Fruit fly (Drosophila melanogaster) whole organism, wandering third instar larva: Measurements from ENCODE around the gene Polr2B.

Source experiments
- Abd-B ChIP-seq: fragments of >200 bp; optimal IDR thresholded peaks from 2 replicates; lab custom pipeline; 2017; ENCODE audit warnings: missing biosample characterization, missing genetic modification characterization
- CG32264 ChIP-seq: fragments of 200-800 bp; sonication (Bioruptor generic); optimal IDR thresholded peaks from 2 replicates; lab custom pipeline; 2016; ENCODE audit warnings: missing biosample characterization, missing genetic modification characterization
- CG9705 ChIP-seq: fragments of 200-800 bp; sonication (Bioruptor generic); optimal IDR thresholded peaks from 2 replicates; lab custom pipeline; 2018; ENCODE audit warnings: missing biosample characterization, mild to moderate bottlenecking, missing genetic modification characterization
- CrebA ChIP-seq: fragments of 200-800 bp; sonication (Bioruptor generic); optimal IDR thresholded peaks from 2 replicates; lab custom pipeline; 2016; ENCODE audit warnings: missing biosample characterization, mild to moderate bottlenecking, missing genetic modification characterization, borderline replicate concordance
- Dfd ChIP-seq: fragments of >200 bp; optimal IDR thresholded peaks from 2 replicates; lab custom pipeline; 2017; ENCODE audit warnings: missing biosample characterization, missing genetic modification characterization
- Dif ChIP-seq: fragments of 200-275, 200-300 bp; sonication (Bioruptor generic); optimal IDR thresholded peaks from 2 replicates; lab custom pipeline; 2018; ENCODE audit warnings: missing biosample characterization, missing genetic modification characterization; ENCODE audit not compliant: partially characterized antibody
- GATAd ChIP-seq: sonication (Bioruptor generic); optimal IDR thresholded peaks from 2 replicates; lab custom pipeline; 2016; ENCODE audit warnings: missing biosample characterization, missing genetic modification characterization
- Hr78 ChIP-seq: fragments of >200 bp; optimal IDR thresholded peaks from 2 replicates; lab custom pipeline; 2017; ENCODE audit warnings: missing biosample characterization, missing genetic modification characterization
- Hr83 ChIP-seq: fragments of 200-300 bp; sonication (Bioruptor generic); optimal IDR thresholded peaks from 2 replicates; lab custom pipeline; 2016; ENCODE audit warnings: missing biosample characterization, mild to moderate bottlenecking, missing genetic modification characterization, moderate library complexity; ENCODE audit not compliant: poor library complexity, severe bottlenecking
- Jra ChIP-seq: sonication (Bioruptor generic); optimal IDR thresholded peaks from 2 replicates; lab custom pipeline; 2016; ENCODE audit warnings: missing biosample characterization, missing genetic modification characterization
- N ChIP-seq: fragments of >200 bp; optimal IDR thresholded peaks from 2 replicates; lab custom pipeline; 2018; ENCODE audit warnings: missing biosample characterization, missing external identifiers, missing genetic modification characterization
- Rel ChIP-seq, 2 experiments: fragments of 200-800 bp; sonication (Bioruptor generic) in 1 of 2; optimal IDR thresholded peaks; 2 replicates in 1 of 2; 3 replicates in 1 of 2; lab custom pipeline; 2016 to 2019; ENCODE audit warnings: mild to moderate bottlenecking in 2 of 2, missing biosample characterization in 2 of 2, missing genetic modification characterization in 2 of 2, moderate library complexity in 1 of 2
- Vsx2 ChIP-seq: fragments of 200-300, 225-300 bp; sonication (Bioruptor generic); optimal IDR thresholded peaks from 2 replicates; lab custom pipeline; 2018; ENCODE audit warnings: missing biosample characterization, missing genetic modification characterization; ENCODE audit not compliant: partially characterized antibody
- brk ChIP-seq: fragments of 200-800 bp; sonication (Bioruptor generic); optimal IDR thresholded peaks from 2 replicates; lab custom pipeline; 2016; ENCODE audit warnings: missing biosample characterization, mild to moderate bottlenecking, missing genetic modification characterization
- dmrt93B ChIP-seq: fragments of 200-800 bp; sonication (Bioruptor generic); optimal IDR thresholded peaks from 2 replicates; lab custom pipeline; 2018; ENCODE audit warnings: missing biosample characterization, mild to moderate bottlenecking, missing genetic modification characterization
- ey ChIP-seq: fragments of 200-800 bp; sonication (Bioruptor generic); optimal IDR thresholded peaks from 2 replicates; lab custom pipeline; 2016; ENCODE audit warnings: missing biosample characterization, missing genetic modification characterization
- foxo ChIP-seq, 2 experiments: fragments of 200-800 bp; sonication (Bioruptor generic); optimal IDR thresholded peaks; 2 replicates in 1 of 2; 3 replicates in 1 of 2; lab custom pipeline; 2016 to 2017; ENCODE audit warnings: missing biosample characterization in 2 of 2, missing genetic modification characterization in 2 of 2
- fru ChIP-seq: fragments of 200-800 bp; sonication (Bioruptor generic); optimal IDR thresholded peaks from 3 replicates; lab custom pipeline; 2016; ENCODE audit warnings: missing biosample characterization, mild to moderate bottlenecking, missing genetic modification characterization
- h ChIP-seq: fragments of 200-800 bp; sonication (Bioruptor generic); optimal IDR thresholded peaks from 3 replicates; lab custom pipeline; 2016; ENCODE audit warnings: missing biosample characterization, mild to moderate bottlenecking, missing genetic modification characterization
- jim ChIP-seq: fragments of 175-275, 200-325 bp; sonication (Bioruptor generic); optimal IDR thresholded peaks from 2 replicates; lab custom pipeline; 2016; ENCODE audit warnings: missing biosample characterization, mild to moderate bottlenecking, missing genetic modification characterization
- lola ChIP-seq: fragments of >200 bp; optimal IDR thresholded peaks from 2 replicates; lab custom pipeline; 2017; ENCODE audit warnings: missing biosample characterization, missing genetic modification characterization
- pan ChIP-seq: fragments of >200 bp; optimal IDR thresholded peaks from 2 replicates; lab custom pipeline; 2017
- psq ChIP-seq: fragments of 200-800 bp; sonication (Bioruptor generic); optimal IDR thresholded peaks from 3 replicates; lab custom pipeline; 2017; ENCODE audit warnings: missing biosample characterization, mild to moderate bottlenecking, missing genetic modification characterization, moderate library complexity
- rgr ChIP-seq: fragments of 200-800 bp; sonication (Bioruptor generic); optimal IDR thresholded peaks from 3 replicates; lab custom pipeline; 2016; ENCODE audit warnings: missing biosample characterization, mild to moderate bottlenecking, missing genetic modification characterization
- sage ChIP-seq: fragments of 200-800 bp; sonication (Bioruptor generic); optimal IDR thresholded peaks from 2 replicates; lab custom pipeline; 2016; ENCODE audit warnings: missing biosample characterization, mild to moderate bottlenecking, missing genetic modification characterization
- tai ChIP-seq: sonication (Bioruptor generic); optimal IDR thresholded peaks from 2 replicates; lab custom pipeline; 2016; ENCODE audit warnings: missing biosample characterization, missing genetic modification characterization
- usp ChIP-seq: fragments of >200 bp; optimal IDR thresholded peaks from 2 replicates; lab custom pipeline; 2017; ENCODE audit warnings: missing biosample characterization, missing genetic modification characterization
- woc ChIP-seq: sonication (Bioruptor generic); optimal IDR thresholded peaks from 2 replicates; lab custom pipeline; 2016; ENCODE audit warnings: missing biosample characterization, mild to moderate bottlenecking, missing genetic modification characterization

The Polr2B gene

dm6 chr3R:14131972-14132371, 6.4 kb downstream of the Polr2B start, which contains the start of gene CG14356:
TSS of gene CG14356 (minus strand) at chr3R:14132072.
- TF ChIP-seq foxo (GFP tag; optimal IDR thresholded peaks at IDR 0.05; lab: Kevin White, UChicago) (no peak), Jra (GFP tag; lab: Kevin White, UChicago) (no peak)

DNA sequence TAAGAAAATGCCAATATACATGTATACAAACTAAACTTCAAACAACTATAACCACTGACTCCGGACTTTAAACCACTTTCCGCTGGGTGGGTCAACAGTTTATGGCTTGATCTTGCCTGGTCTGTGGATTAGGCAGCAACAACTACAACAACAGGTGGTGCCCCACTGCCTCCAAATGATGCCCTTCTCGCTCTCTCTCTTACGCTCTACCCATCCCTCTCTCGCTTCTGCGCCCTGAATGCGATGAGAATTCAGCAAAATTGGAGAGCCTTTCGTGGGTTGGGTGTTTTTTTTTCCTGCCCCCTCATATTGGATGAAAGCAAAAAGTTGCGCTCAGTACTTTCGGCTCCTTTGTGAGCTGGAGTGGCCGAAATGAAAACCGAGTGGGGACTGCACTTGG, 15.3 kb downstream of the Polr2B start:
- TF ChIP-seq Dif (GFP tag; lab: Kevin White, UChicago) (peak; percentile 26), sage (GFP tag; lab: Kevin White, UChicago) (no peak), lola (GFP tag; lab: Kevin White, UChicago) (no peak)
- TF ChIP-seq, all 38 proteins: peak for 1

DNA sequence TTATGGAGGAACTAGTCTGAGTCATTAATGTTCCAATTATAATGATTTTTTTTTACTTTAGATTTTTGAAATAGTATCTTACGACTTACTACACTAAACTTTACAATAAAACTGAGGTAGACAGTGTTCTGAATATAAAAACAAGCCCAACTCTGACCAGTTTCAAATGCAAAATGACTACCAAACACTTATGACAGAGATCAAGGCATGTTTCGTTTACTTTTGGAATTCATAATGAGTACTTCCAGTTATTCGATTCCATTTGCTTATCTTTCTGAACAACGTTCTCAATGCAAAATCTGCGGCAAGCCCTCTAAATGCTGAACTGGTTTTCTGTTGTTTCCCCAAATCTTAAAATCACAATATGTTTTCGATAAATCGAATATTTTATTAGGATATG, 26.2 kb downstream of the Polr2B start, which contains the start of gene CG14355:
TSS of gene CG14355 (minus strand) at position 101 of the 400 bp plus-strand sequence.
- TF ChIP-seq Dif (GFP tag; lab: Kevin White, UChicago): no peak

DNA sequence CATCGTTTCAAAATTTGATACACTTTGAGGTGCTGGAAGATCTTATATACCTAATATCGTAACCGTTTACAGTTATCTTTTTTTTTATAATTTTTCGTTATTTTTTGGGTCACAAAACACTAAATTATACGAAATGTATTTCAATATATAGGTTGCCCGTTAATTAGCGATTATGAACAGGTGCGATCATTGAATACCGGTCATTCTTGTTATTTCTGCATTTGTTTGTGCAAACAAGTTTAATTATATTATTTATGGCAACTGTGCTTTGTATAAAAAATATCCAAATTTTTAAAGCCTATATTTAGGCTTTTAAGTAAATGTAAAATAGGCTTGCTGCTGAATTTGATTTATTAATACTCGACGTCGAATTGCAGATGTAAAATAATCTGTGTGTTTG, 27.0 kb downstream of the Polr2B start, which contains the start of gene CG42500:
TSS of gene CG42500 (minus strand) at position 101 of the 400 bp plus-strand sequence.
- TF ChIP-seq foxo (GFP tag; optimal IDR thresholded peaks at IDR 0.05; lab: Kevin White, UChicago) (no peak), pan (lab: Kevin White, UChicago) (no peak), Hr83 (GFP tag; lab: Kevin White, UChicago) (no peak), lola (GFP tag; lab: Kevin White, UChicago) (no peak), Abd-B (no peak), tai (GFP tag; lab: Kevin White, UChicago) (no peak), sage (GFP tag; lab: Kevin White, UChicago) (no peak), Hr78 (GFP tag; lab: Kevin White, UChicago) (no peak), Dif (GFP tag; lab: Kevin White, UChicago) (no peak), Rel (GFP tag; optimal IDR thresholded peaks at IDR 0.05; lab: Kevin White, UChicago) (no peak), Rel (tag; optimal IDR thresholded peaks at IDR 0.05; lab: Kevin White, UChicago) (no peak)
- TF ChIP-seq, all 38 proteins: peak for 0

DNA sequence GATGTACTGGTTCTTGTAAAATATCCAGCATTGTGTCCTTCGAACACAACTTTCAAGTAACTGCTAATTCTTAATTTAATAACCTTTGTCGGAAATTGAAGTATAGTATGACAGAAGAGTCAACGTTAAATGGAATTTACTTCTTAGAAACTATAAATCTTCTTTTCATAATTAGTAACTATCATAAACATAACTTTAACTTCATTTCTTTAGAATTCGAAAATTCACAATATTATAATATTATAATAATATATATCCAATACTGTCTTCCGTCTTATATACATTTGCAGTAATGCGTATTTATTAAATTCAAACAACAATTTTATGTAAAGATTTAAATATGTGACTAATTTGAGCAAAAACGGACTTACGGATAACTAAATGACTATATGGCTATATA, 28.1 kb downstream of the Polr2B start, which contains the start of gene Recs1:
TSS of gene Recs1 (minus strand) at position 101 of the 400 bp plus-strand sequence.
- TF ChIP-seq psq (GFP tag; lab: Kevin White, UChicago) (no peak), h (GFP tag; lab: Kevin White, UChicago) (no peak), woc (GFP tag; lab: Kevin White, UChicago) (no peak), Dfd (GFP tag; lab: Kevin White, UChicago) (no peak), rgr (GFP tag; lab: Kevin White, UChicago) (no peak), CG9705 (GFP tag; lab: Kevin White, UChicago) (no peak), ey (GFP tag; lab: Kevin White, UChicago) (no peak), N (GFP tag; lab: Kevin White, UChicago) (no peak), foxo (GFP tag; optimal IDR thresholded peaks at IDR 0.05; lab: Kevin White, UChicago) (no peak)

DNA sequence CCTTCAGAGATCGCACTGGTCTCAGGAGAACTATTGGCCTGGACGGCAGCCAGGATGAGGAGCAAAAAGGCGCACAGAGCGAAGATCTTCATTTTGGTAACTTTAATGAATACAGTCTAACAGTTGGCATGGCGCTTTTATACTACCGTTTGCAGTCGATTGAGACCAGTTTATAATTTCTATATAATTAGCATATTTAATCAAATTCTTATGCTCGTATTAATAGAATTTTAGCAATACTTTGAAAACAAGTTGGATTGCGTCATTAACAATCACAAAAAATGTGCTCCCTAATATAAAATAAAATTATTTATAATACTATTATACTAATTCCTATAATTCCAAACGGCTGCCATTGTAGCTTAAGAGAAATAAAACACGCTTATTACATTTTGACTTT, 28.8 kb downstream of the Polr2B start, which contains the start of gene CG44215:
TSS of gene CG44215 (minus strand) at position 101 of the 400 bp plus-strand sequence.
- TF ChIP-seq Hr78 (GFP tag; lab: Kevin White, UChicago): no peak
- TF ChIP-seq h (GFP tag; lab: Kevin White, UChicago): no peak
- no peak for TF ChIP-seq jim (GFP tag; lab: Kevin White, UChicago)
- TF ChIP-seq tai (GFP tag; lab: Kevin White, UChicago): no peak
- TF ChIP-seq fru: no peak
- TF ChIP-seq rgr (GFP tag; lab: Kevin White, UChicago): no peak
- no peak for TF ChIP-seq Rel (GFP tag; optimal IDR thresholded peaks at IDR 0.05; lab: Kevin White, UChicago)
- TF ChIP-seq Rel (tag; optimal IDR thresholded peaks at IDR 0.05; lab: Kevin White, UChicago): no peak
- no peak for TF ChIP-seq GATAd
- TF ChIP-seq CrebA: no peak
- TF ChIP-seq dmrt93B (GFP tag; lab: Kevin White, UChicago): no peak
- no peak for TF ChIP-seq CG32264
- TF ChIP-seq brk: no peak
- TF ChIP-seq usp (GFP tag; lab: Kevin White, UChicago): no peak
- TF ChIP-seq sage (GFP tag; lab: Kevin White, UChicago): no peak
- no peak for TF ChIP-seq Vsx2
